Fruit fly (Drosophila melanogaster) whole organism, embryonic: Measurements from ENCODE around the gene UQCR-6.4L.

Source experiments
- Atf6 ChIP-seq: fragments of 200-800 bp; sonication (Bioruptor generic); IDR thresholded peaks from 2 replicates; pipeline ENCODE4 v1.3.6; 2022; ENCODE audit warnings: missing biosample characterization, missing genetic modification characterization
- BtbVII ChIP-seq: fragments of 200-800 bp; sonication (Bioruptor generic); optimal IDR thresholded peaks from 3 replicates; lab custom pipeline; 2017; ENCODE audit warnings: missing biosample characterization, mild to moderate bottlenecking, missing genetic modification characterization
- CG10543 ChIP-seq: fragments of 200-800 bp; sonication (Bioruptor generic); optimal IDR thresholded peaks from 3 replicates; lab custom pipeline; 2017; ENCODE audit warnings: missing biosample characterization, mild to moderate bottlenecking, missing genetic modification characterization, moderate library complexity
- CG11398 ChIP-seq: fragments of 200-800 bp; sonication (Bioruptor generic); optimal IDR thresholded peaks from 2 replicates; lab custom pipeline; 2016; ENCODE audit warnings: missing biosample characterization, missing genetic modification characterization
- CG15073 ChIP-seq: fragments of 200-800 bp; sonication (Bioruptor generic); optimal IDR thresholded peaks from 2 replicates; lab custom pipeline; 2016; ENCODE audit warnings: missing biosample characterization, missing genetic modification characterization
- CG1603 ChIP-seq: fragments of 200-800 bp; sonication (Bioruptor generic); optimal IDR thresholded peaks from 2 replicates; lab custom pipeline; 2019; ENCODE audit warnings: missing biosample characterization, mild to moderate bottlenecking, missing genetic modification characterization, moderate library complexity
- CG16863 ChIP-seq: fragments of 200-800 bp; sonication (Bioruptor generic); optimal IDR thresholded peaks from 3 replicates; lab custom pipeline; 2016; ENCODE audit warnings: missing biosample characterization, missing genetic modification characterization
- CG17359 ChIP-seq: fragments of 200-800 bp; sonication (Bioruptor generic); optimal IDR thresholded peaks from 3 replicates; lab custom pipeline; 2018; ENCODE audit warnings: missing biosample characterization, mild to moderate bottlenecking, missing genetic modification characterization, moderate library complexity
- CG17385 ChIP-seq: fragments of 200-800 bp; sonication (Bioruptor generic); optimal IDR thresholded peaks from 3 replicates; lab custom pipeline; 2018; ENCODE audit warnings: missing biosample characterization, mild to moderate bottlenecking, missing genetic modification characterization
- CG17829 ChIP-seq: fragments of 200-800 bp; optimal IDR thresholded peaks from 2 replicates; lab custom pipeline; 2019; ENCODE audit warnings: missing biosample characterization, mild to moderate bottlenecking, missing genetic modification characterization, moderate library complexity
- CG1832 ChIP-seq: fragments of 200-800 bp; sonication (Bioruptor generic); optimal IDR thresholded peaks from 2 replicates; lab custom pipeline; 2017; ENCODE audit warnings: missing biosample characterization, mild to moderate bottlenecking, missing genetic modification characterization, inconsistent platforms
- CG31441 ChIP-seq: fragments of 200-800 bp; sonication (Bioruptor generic); IDR thresholded peaks from 2 replicates; pipeline ENCODE4 v1.3.6; 2022; ENCODE audit warnings: missing biosample characterization, missing genetic modification characterization
- CG42726 ChIP-seq: fragments of 200-800 bp; sonication (Bioruptor generic); IDR thresholded peaks from 2 replicates; pipeline ENCODE4 v1.3.6; 2022; ENCODE audit warnings: missing biosample characterization, missing genetic modification characterization; ENCODE audit not compliant: partially characterized antibody
- CG4617 ChIP-seq: fragments of 200-800 bp; sonication (Bioruptor generic); optimal IDR thresholded peaks from 3 replicates; lab custom pipeline; 2016; ENCODE audit warnings: missing biosample characterization, missing genetic modification characterization, borderline replicate concordance
- CG6175 ChIP-seq: fragments of 200-800 bp; sonication (Bioruptor generic); IDR thresholded peaks from 3 replicates; pipeline ENCODE4 v1.3.6; 2022; ENCODE audit warnings: missing biosample characterization, missing genetic modification characterization
- CG6689 ChIP-seq: fragments of 200-800 bp; sonication (Bioruptor generic); IDR thresholded peaks from 2 replicates; pipeline ENCODE4 v1.3.6; 2022; ENCODE audit warnings: missing biosample characterization, missing genetic modification characterization
- CG6791 ChIP-seq: fragments of 200-800 bp; sonication (Bioruptor generic); IDR thresholded peaks from 3 replicates; pipeline ENCODE4 v1.3.6; 2022; ENCODE audit warnings: missing biosample characterization, missing genetic modification characterization; ENCODE audit not compliant: partially characterized antibody
- CG9817 ChIP-seq: fragments of 200-800 bp; sonication (Bioruptor generic); optimal IDR thresholded peaks from 2 replicates; lab custom pipeline; 2018; ENCODE audit warnings: missing biosample characterization, mild to moderate bottlenecking, missing genetic modification characterization, moderate library complexity
- Chrac-16 ChIP-seq: fragments of 200-800 bp; sonication (Bioruptor generic); optimal IDR thresholded peaks from 3 replicates; lab custom pipeline; 2016; ENCODE audit warnings: missing biosample characterization, missing genetic modification characterization
- CoRest ChIP-seq: fragments of 200-800 bp; sonication (Bioruptor generic); optimal IDR thresholded peaks from 3 replicates; lab custom pipeline; 2018; ENCODE audit warnings: missing biosample characterization, mild to moderate bottlenecking, missing genetic modification characterization, moderate library complexity
- Doc3 ChIP-seq: fragments of 200-800 bp; sonication (Bioruptor generic); IDR thresholded peaks from 3 replicates; pipeline ENCODE4 v1.3.6; 2022; ENCODE audit warnings: missing biosample characterization, missing genetic modification characterization; ENCODE audit not compliant: partially characterized antibody
- Ets65A ChIP-seq: fragments of 200-800 bp; sonication (Bioruptor generic); peaks from one replicate; lab custom pipeline; 2016; ENCODE audit warnings: missing biosample characterization, missing genetic modification characterization
- H15 ChIP-seq: fragments of 200-800 bp; sonication (Bioruptor generic); IDR thresholded peaks from 3 replicates; pipeline ENCODE4 v1.3.6; 2022; ENCODE audit warnings: missing biosample characterization, missing genetic modification characterization
- HmgZ ChIP-seq: fragments of 200-800 bp; sonication (Bioruptor generic); optimal IDR thresholded peaks from 2 replicates; lab custom pipeline; 2018; ENCODE audit warnings: missing biosample characterization, mild to moderate bottlenecking, missing genetic modification characterization
- Hmx ChIP-seq: fragments of 200-800 bp; sonication (Bioruptor generic); optimal IDR thresholded peaks from 2 replicates; lab custom pipeline; 2016; ENCODE audit warnings: missing biosample characterization, missing genetic modification characterization
- Hr78 ChIP-seq, 2 experiments: fragments of 200-800 bp in 1 of 2; fragments of >200 bp in 1 of 2; sonication (Bioruptor generic) in 1 of 2; optimal IDR thresholded peaks; 2 replicates each; lab custom pipeline; 2017 to 2019; ENCODE audit warnings: missing biosample characterization in 2 of 2, missing genetic modification characterization in 2 of 2, mild to moderate bottlenecking in 1 of 2, moderate library complexity in 1 of 2
- Med ChIP-seq: fragments of 200-800 bp; sonication (Bioruptor generic); peaks from one replicate; lab custom pipeline; 2016; ENCODE audit warnings: missing biosample characterization, missing genetic modification characterization, mild to moderate bottlenecking, inconsistent platforms, moderate library complexity
- Vsx1 ChIP-seq: fragments of 200-800 bp; sonication (Bioruptor generic); optimal IDR thresholded peaks from 2 replicates; lab custom pipeline; 2017; ENCODE audit warnings: missing biosample characterization, mild to moderate bottlenecking, missing genetic modification characterization, missing genetic modification reagents
- YL-1 ChIP-seq: fragments of 200-800 bp; sonication (Bioruptor generic); optimal IDR thresholded peaks from 3 replicates; lab custom pipeline; 2017; ENCODE audit warnings: missing biosample characterization, mild to moderate bottlenecking, missing genetic modification characterization
- bbx ChIP-seq: fragments of 200-800 bp; sonication (Bioruptor generic); IDR thresholded peaks from 2 replicates; pipeline ENCODE4 v1.3.6; 2022; ENCODE audit warnings: missing biosample characterization, missing genetic modification characterization; ENCODE audit not compliant: partially characterized antibody
- chinmo ChIP-seq: fragments of 200-800 bp; sonication (Bioruptor generic); IDR thresholded peaks from 4 replicates; pipeline ENCODE4 v1.3.6; 2022; ENCODE audit warnings: missing biosample characterization, missing genetic modification characterization; ENCODE audit not compliant: partially characterized antibody
- chm ChIP-seq: fragments of 200-800 bp; sonication (Bioruptor generic); IDR thresholded peaks from 2 replicates; pipeline ENCODE4 v1.3.6; 2022; ENCODE audit warnings: missing biosample characterization, missing genetic modification characterization
- gcm2 ChIP-seq: fragments of 200-800 bp; sonication (Bioruptor generic); optimal IDR thresholded peaks from 2 replicates; lab custom pipeline; 2016; ENCODE audit warnings: missing biosample characterization, missing genetic modification characterization
- grn ChIP-seq: fragments of 200-800 bp; sonication (Bioruptor generic); optimal IDR thresholded peaks from 3 replicates; lab custom pipeline; 2017; ENCODE audit warnings: missing biosample characterization, missing genetic modification characterization
- hbn ChIP-seq: fragments of 200-800 bp; sonication (Bioruptor generic); IDR thresholded peaks from 2 replicates; pipeline ENCODE4 v1.3.6; 2022; ENCODE audit warnings: missing biosample characterization, missing genetic modification characterization; ENCODE audit not compliant: partially characterized antibody
- insv ChIP-seq, 2 experiments: fragments of 200-800 bp; sonication (Bioruptor generic); optimal IDR thresholded peaks; 3 replicates each; lab custom pipeline; 2016 to 2018; ENCODE audit warnings: missing biosample characterization in 2 of 2, missing genetic modification characterization in 2 of 2
- inv ChIP-seq: fragments of 200-800 bp; sonication (Bioruptor generic); IDR thresholded peaks from 2 replicates; pipeline ENCODE4 v1.3.6; 2022; ENCODE audit warnings: missing biosample characterization, missing genetic modification characterization; ENCODE audit not compliant: partially characterized antibody
- lab ChIP-seq: fragments of 200-800 bp; sonication (Bioruptor generic); optimal IDR thresholded peaks from 3 replicates; lab custom pipeline; 2017; ENCODE audit warnings: missing biosample characterization, missing genetic modification characterization, mild to moderate bottlenecking, moderate library complexity, missing genetic modification reagents
- mam ChIP-seq: fragments of 200-800 bp; sonication (Bioruptor generic); optimal IDR thresholded peaks from 3 replicates; lab custom pipeline; 2016; ENCODE audit warnings: missing biosample characterization, missing genetic modification characterization
- pnt ChIP-seq: fragments of 200-800 bp; sonication (Bioruptor generic); optimal IDR thresholded peaks from 3 replicates; lab custom pipeline; 2016; ENCODE audit warnings: missing biosample characterization, missing genetic modification characterization
- pzg ChIP-seq: fragments of 200-800 bp; sonication (Bioruptor generic); optimal IDR thresholded peaks from 3 replicates; lab custom pipeline; 2018; ENCODE audit warnings: missing biosample characterization, mild to moderate bottlenecking, missing genetic modification characterization, moderate library complexity
- sima ChIP-seq: fragments of 200-800 bp; sonication (Bioruptor generic); optimal IDR thresholded peaks from 2 replicates; lab custom pipeline; 2016; ENCODE audit warnings: missing biosample characterization, missing genetic modification characterization
- sr ChIP-seq: fragments of 200-800 bp; sonication (Bioruptor generic); IDR thresholded peaks from 3 replicates; pipeline ENCODE4 v1.3.6; 2022; ENCODE audit warnings: missing biosample characterization, missing genetic modification characterization
- stwl ChIP-seq: fragments of 200-800 bp; sonication (Bioruptor generic); optimal IDR thresholded peaks from 3 replicates; lab custom pipeline; 2018; ENCODE audit warnings: missing biosample characterization, mild to moderate bottlenecking, missing genetic modification characterization, moderate library complexity
- tgo ChIP-seq: fragments of 200-800 bp; sonication (Bioruptor generic); IDR thresholded peaks from 3 replicates; pipeline ENCODE4 v1.3.6; 2022; ENCODE audit warnings: missing biosample characterization, missing genetic modification characterization
- toy ChIP-seq: fragments of 200-800 bp; sonication (Bioruptor generic); IDR thresholded peaks from 2 replicates; pipeline ENCODE4 v1.3.6; 2022; ENCODE audit warnings: missing biosample characterization, missing genetic modification characterization
- unc-4 ChIP-seq: fragments of 200-800 bp; sonication (Bioruptor generic); IDR thresholded peaks from 2 replicates; pipeline ENCODE4 v1.3.6; 2022; ENCODE audit warnings: missing biosample characterization, missing genetic modification characterization; ENCODE audit not compliant: partially characterized antibody
- vvl ChIP-seq: fragments of 200-800 bp; sonication (Bioruptor generic); IDR thresholded peaks from 2 replicates; pipeline ENCODE4 v1.3.6; 2022; ENCODE audit warnings: missing biosample characterization, missing genetic modification characterization

UQCR-6.4L gene

DNA sequence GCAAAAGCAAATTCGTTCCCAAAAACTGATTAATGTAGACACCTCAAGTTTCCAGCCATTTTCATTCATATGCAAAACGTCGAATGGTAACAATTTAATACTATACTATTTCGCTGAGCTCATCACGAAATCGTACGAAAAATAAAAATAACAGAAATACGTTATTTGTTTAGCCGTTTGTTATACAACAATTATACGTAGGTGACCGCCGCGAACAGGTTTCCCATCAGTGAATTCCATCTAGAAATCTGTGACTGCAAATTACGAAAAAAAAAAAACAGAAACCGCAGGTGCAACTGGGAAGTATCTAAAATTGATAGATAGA is 5.2 kb downstream of the UQCR-6.4L start (continued):
- TF ChIP-seq CG6689 (GFP tag; lab: Robert Waterston, UW) (no peak), Chrac-16 (no peak)

DNA sequence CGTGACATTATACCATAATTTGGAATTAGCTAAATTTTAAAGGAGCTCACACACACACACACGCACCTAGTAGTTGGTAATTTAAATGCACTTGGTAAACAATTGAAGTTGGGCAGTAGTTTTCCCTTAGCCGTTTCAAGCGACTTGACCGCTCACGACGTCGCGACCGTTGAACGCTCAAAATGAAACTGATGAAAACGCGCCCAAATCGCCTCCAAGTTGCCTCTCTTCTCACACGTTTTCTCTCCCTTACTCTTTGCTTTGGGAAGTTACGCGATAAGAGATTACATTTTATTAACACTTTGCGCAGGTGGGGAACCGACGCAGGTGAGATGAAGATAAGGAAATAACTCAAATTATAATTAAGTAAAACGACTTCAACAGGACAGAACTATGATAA is 5.7 kb downstream of the UQCR-6.4L start:
- TF ChIP-seq sima (no peak), bbx (GFP tag; lab: Robert Waterston, UW) (peak; percentile 47; the same call in 1 of the 2 replicates), HmgZ (peak; percentile 28), CG15073 (no peak), CG17385 (peak; percentile 35), Ets65A (no peak), grn (GFP tag; lab: Kevin White, UChicago) (peak; percentile 92), CG16863 (GFP tag; lab: Kevin White, UChicago) (no peak), CG6175 (no peak), vvl (GFP tag; lab: Robert Waterston, UW) (peak; percentile 49), lab (GFP tag; lab: Kevin White, UChicago) (peak; percentile 55), CG17359 (tag; lab: Kevin White, UChicago) (peak; percentile 17), CG4617 (GFP tag; lab: Kevin White, UChicago) (no peak), gcm2 (GFP tag; lab: Kevin White, UChicago) (no peak), CG11398 (GFP tag; lab: Kevin White, UChicago) (no peak), Doc3 (no peak), pzg (GFP tag; lab: Kevin White, UChicago) (no peak), insv (GFP tag; optimal IDR thresholded peaks at IDR 0.05; lab: Kevin White, UChicago) (no peak), unc-4 (GFP tag; lab: Robert Waterston, UW) (peak; percentile 23; the same call in 1 of the 2 replicates), CG9817 (tag; lab: Kevin White, UChicago) (no peak), Hmx (no peak), pnt (GFP tag; lab: Kevin White, UChicago) (no peak), CG17829 (tag; lab: Kevin White, UChicago) (no peak), Hr78 (GFP tag; optimal IDR thresholded peaks at IDR 0.05; lab: Kevin White, UChicago) (no peak), CG1832 (no peak), YL-1 (GFP tag; lab: Kevin White, UChicago) (no peak), CG1603 (no peak), CG10543 (GFP tag; lab: Kevin White, UChicago) (peak; percentile 12), stwl (tag; lab: Kevin White, UChicago) (peak; percentile 15), CoRest (tag; lab: Kevin White, UChicago) (no peak), H15 (GFP tag; lab: Robert Waterston, UW) (no peak), chm (GFP tag; lab: Robert Waterston, UW) (peak; percentile 79; the same call in 1 of the 2 replicates), Med (GFP tag; lab: Kevin White, UChicago) (peak; percentile 70), CG42726 (GFP tag; lab: Robert Waterston, UW) (0 out of 2 replicates have a peak, but pooled peaks have one; percentile 10), mam (GFP tag; lab: Kevin White, UChicago) (no peak), CG31441 (GFP tag; lab: Robert Waterston, UW) (no peak), CG6791 (GFP tag; lab: Robert Waterston, UW) (0 out of 3 replicates have a peak, but pooled peaks have one; percentile 6), sr (GFP tag; lab: Robert Waterston, UW) (no peak), inv (GFP tag; lab: Robert Waterston, UW) (0 out of 2 replicates have a peak, but pooled peaks have one; percentile 16), tgo (GFP tag; lab: Robert Waterston, UW) (no peak), BtbVII (peak; percentile 37), Atf6 (GFP tag; lab: Robert Waterston, UW) (peak; percentile 39; the same call in 1 of the 2 replicates), Vsx1 (GFP tag; lab: Kevin White, UChicago) (peak; percentile 16), hbn (GFP tag; lab: Robert Waterston, UW) (no peak), toy (GFP tag; lab: Robert Waterston, UW) (no peak), chinmo (GFP tag; lab: Robert Waterston, UW) (peak; percentile 72; the same call in 2 of the 4 replicates)
